Worm (Caenorhabditis elegans) whole organism, midembryonic: ENCODE results near the gene ceh-34.

Experiments
- cog-1 ChIP-seq: sonication (generic microtip); optimal IDR thresholded peaks from 2 replicates; lab custom pipeline; 2016; ENCODE audit warnings: missing genetic modification characterization, missing compliant biosample characterization
- klf-2 ChIP-seq: fragments of 200-800 bp; sonication (Bioruptor generic); conservative IDR thresholded peaks from 2 replicates; pipeline ENCODE4 v1.3.6; 2022; ENCODE audit warnings: missing genetic modification reagents, missing genetic modification characterization, missing compliant biosample characterization
- ztf-23 ChIP-seq: fragments of 200-800 bp; sonication (Bioruptor generic); IDR thresholded peaks from 2 replicates; pipeline ENCODE4 v1.3.6; 2022; ENCODE audit warnings: missing genetic modification reagents, missing genetic modification characterization, missing compliant biosample characterization

DNA sequence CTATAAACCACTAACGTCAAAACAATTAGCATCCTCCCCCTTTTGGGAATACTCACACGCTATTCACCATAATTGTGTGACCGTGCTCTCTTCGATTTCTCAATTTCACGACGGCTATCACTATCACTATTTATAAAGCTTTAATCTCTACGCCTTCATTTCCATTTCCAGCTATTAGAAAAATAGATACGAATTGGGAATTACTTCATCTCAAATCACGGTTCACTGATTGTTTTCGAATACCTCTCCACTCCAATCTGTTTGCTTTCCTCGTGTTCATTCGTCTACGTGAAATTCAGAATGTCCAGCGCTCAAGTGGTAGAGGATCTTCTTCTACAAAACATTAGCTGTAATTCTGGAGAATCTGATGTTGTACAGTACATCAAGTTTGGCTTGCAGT lies 17.5 kb upstream of the ceh-34 start, which contains the start of gene srg-29:
- no peak for TF ChIP-seq cog-1 (tag; lab: Kevin White, UChicago)
- TF ChIP-seq klf-2 (GFP tag; lab: Robert Waterston, UW) = no peak
- no peak for TF ChIP-seq ztf-23 (GFP tag; lab: Robert Waterston, UW)
